Fruit fly (Drosophila melanogaster) whole organism, embryonic: ENCODE data around the gene Vti1b.

Experiments
- Bdp1 ChIP-seq: fragments of 200-800 bp; sonication (Bioruptor generic); optimal IDR thresholded peaks from 3 replicates; lab custom pipeline; 2016; ENCODE audit warnings: missing biosample characterization, missing genetic modification characterization
- CG10366 ChIP-seq: fragments of 200-800 bp; sonication (Bioruptor generic); IDR thresholded peaks from 2 replicates; pipeline ENCODE4 v1.3.6; 2022; ENCODE audit warnings: missing biosample characterization, missing genetic modification characterization
- CG10654 ChIP-seq: fragments of 200-800 bp; sonication (Bioruptor generic); optimal IDR thresholded peaks from 2 replicates; lab custom pipeline; 2016; ENCODE audit warnings: missing biosample characterization, missing genetic modification characterization
- CG10979 ChIP-seq: fragments of 200-800 bp; sonication (Bioruptor generic); optimal IDR thresholded peaks from 2 replicates; lab custom pipeline; 2018; ENCODE audit warnings: missing biosample characterization, mild to moderate bottlenecking, missing genetic modification characterization, moderate library complexity
- CG12104 ChIP-seq: fragments of 200-800 bp; sonication (Bioruptor generic); optimal IDR thresholded peaks from 3 replicates; lab custom pipeline; 2016; ENCODE audit warnings: missing biosample characterization, missing genetic modification characterization
- CG13894 ChIP-seq: fragments of 200-800 bp; sonication (Bioruptor generic); optimal IDR thresholded peaks from 3 replicates; lab custom pipeline; 2018; ENCODE audit warnings: missing biosample characterization, mild to moderate bottlenecking, missing genetic modification characterization, moderate library complexity
- CG14050 ChIP-seq: fragments of 200-800 bp; sonication (Bioruptor generic); IDR thresholded peaks from 3 replicates; pipeline ENCODE4 v1.3.6; 2022; ENCODE audit warnings: missing biosample characterization, missing genetic modification characterization
- CG14965 ChIP-seq: fragments of 200-800 bp; sonication (Bioruptor generic); optimal IDR thresholded peaks from 2 replicates; lab custom pipeline; 2016; ENCODE audit warnings: missing biosample characterization, missing genetic modification characterization, borderline replicate concordance
- CG17186 ChIP-seq: fragments of 200-800 bp; sonication (Bioruptor generic); optimal IDR thresholded peaks from 3 replicates; lab custom pipeline; 2017; ENCODE audit warnings: missing biosample characterization, missing genetic modification reagents, missing genetic modification characterization
- CG30403 ChIP-seq: fragments of 200-800 bp; sonication (Bioruptor generic); optimal IDR thresholded peaks from 3 replicates; lab custom pipeline; 2016; ENCODE audit warnings: missing biosample characterization, missing genetic modification characterization
- CG31388 ChIP-seq: fragments of 200-800 bp; sonication (Bioruptor generic); optimal IDR thresholded peaks from 2 replicates; lab custom pipeline; 2016; ENCODE audit warnings: missing biosample characterization, missing genetic modification characterization
- CG3838 ChIP-seq: fragments of 200-800 bp; sonication (Bioruptor generic); optimal IDR thresholded peaks from 3 replicates; lab custom pipeline; 2016; ENCODE audit warnings: missing biosample characterization, missing genetic modification characterization
- CG4404 ChIP-seq: fragments of 200-800 bp; sonication (Bioruptor generic); IDR thresholded peaks from 2 replicates; pipeline ENCODE4 v1.3.6; 2022; ENCODE audit warnings: missing biosample characterization, missing genetic modification characterization
- CG6175 ChIP-seq: fragments of 200-800 bp; sonication (Bioruptor generic); IDR thresholded peaks from 3 replicates; pipeline ENCODE4 v1.3.6; 2022; ENCODE audit warnings: missing biosample characterization, missing genetic modification characterization
- CG6654 ChIP-seq: fragments of 200-800 bp; sonication (Bioruptor generic); optimal IDR thresholded peaks from 2 replicates; lab custom pipeline; 2017; ENCODE audit warnings: missing biosample characterization, mild to moderate bottlenecking, missing genetic modification characterization
- CG8281 ChIP-seq: fragments of 200-800 bp; sonication (Bioruptor generic); optimal IDR thresholded peaks from 2 replicates; lab custom pipeline; 2018; ENCODE audit warnings: missing biosample characterization, mild to moderate bottlenecking, missing genetic modification characterization, moderate library complexity
- CG8388 ChIP-seq: fragments of 200-800 bp; sonication (Bioruptor generic); optimal IDR thresholded peaks from 2 replicates; lab custom pipeline; 2019; ENCODE audit warnings: missing biosample characterization, mild to moderate bottlenecking, missing genetic modification characterization, moderate library complexity
- CG9727 ChIP-seq: fragments of 200-800 bp; sonication (Bioruptor generic); optimal IDR thresholded peaks from 3 replicates; lab custom pipeline; 2017; ENCODE audit warnings: missing biosample characterization, mild to moderate bottlenecking, missing genetic modification characterization
- CkIIα-i1 ChIP-seq: fragments of 200-800 bp; sonication (Bioruptor generic); IDR thresholded peaks from 2 replicates; pipeline ENCODE4 v1.3.6; 2022; ENCODE audit warnings: missing biosample characterization, missing genetic modification characterization
- CoRest ChIP-seq: fragments of 200-800 bp; sonication (Bioruptor generic); optimal IDR thresholded peaks from 3 replicates; lab custom pipeline; 2018; ENCODE audit warnings: missing biosample characterization, mild to moderate bottlenecking, missing genetic modification characterization, moderate library complexity
- D ChIP-seq, 2 experiments: fragments of 200-800 bp in 1 of 2; fragments of >200 bp in 1 of 2; sonication (Bioruptor generic) in 1 of 2; optimal IDR thresholded peaks; 2 replicates in 1 of 2; 3 replicates in 1 of 2; lab custom pipeline; 2017; ENCODE audit warnings: mild to moderate bottlenecking in 1 of 2, missing biosample characterization in 1 of 2, missing genetic modification characterization in 1 of 2, missing genetic modification reagents in 1 of 2
- Drgx ChIP-seq: fragments of 200-800 bp; sonication (Bioruptor generic); IDR thresholded peaks from 2 replicates; pipeline ENCODE4 v1.3.6; 2022; ENCODE audit warnings: missing biosample characterization, missing genetic modification characterization
- E2f1 ChIP-seq: fragments of 200-800 bp; sonication (Bioruptor generic); IDR thresholded peaks from 2 replicates; pipeline ENCODE4 v1.3.6; 2022; ENCODE audit warnings: missing biosample characterization, missing genetic modification characterization
- Fer1 ChIP-seq: fragments of 200-800 bp; sonication (Bioruptor generic); optimal IDR thresholded peaks from 2 replicates; lab custom pipeline; 2017; ENCODE audit warnings: missing biosample characterization, mild to moderate bottlenecking, missing genetic modification characterization
- HLH4C ChIP-seq: fragments of 200-800 bp; sonication (Bioruptor generic); IDR thresholded peaks from 3 replicates; pipeline ENCODE4 v1.3.6; 2022; ENCODE audit warnings: missing biosample characterization, missing genetic modification characterization; ENCODE audit not compliant: partially characterized antibody
- Hand ChIP-seq: fragments of 200-800 bp; sonication (Bioruptor generic); optimal IDR thresholded peaks from 2 replicates; lab custom pipeline; 2017; ENCODE audit warnings: mild to moderate bottlenecking, missing biosample characterization, missing genetic modification reagents, missing genetic modification characterization
- Lhr ChIP-seq: fragments of 200-800 bp; sonication (Bioruptor generic); optimal IDR thresholded peaks from 3 replicates; lab custom pipeline; 2017; ENCODE audit warnings: mild to moderate bottlenecking, missing biosample characterization, missing genetic modification reagents, missing genetic modification characterization
- Mrtf ChIP-seq: fragments of 200-800 bp; sonication (Bioruptor generic); IDR thresholded peaks from 3 replicates; pipeline ENCODE4 v1.3.6; 2022; ENCODE audit warnings: missing biosample characterization, missing genetic modification characterization
- NC2α ChIP-seq: fragments of 200-800 bp; sonication (Bioruptor generic); optimal IDR thresholded peaks from 2 replicates; lab custom pipeline; 2016; ENCODE audit warnings: missing biosample characterization, missing genetic modification characterization
- NfI ChIP-seq: fragments of 200-800 bp; sonication (Bioruptor generic); optimal IDR thresholded peaks from 3 replicates; lab custom pipeline; 2018; ENCODE audit warnings: missing biosample characterization, mild to moderate bottlenecking, missing genetic modification characterization, moderate library complexity
- Ravus ChIP-seq: fragments of 200-800 bp; sonication (Bioruptor generic); IDR thresholded peaks from 2 replicates; pipeline ENCODE4 v1.3.6; 2022; ENCODE audit warnings: missing biosample characterization, missing genetic modification characterization
- Side ChIP-seq: fragments of 200-800 bp; sonication (Bioruptor generic); optimal IDR thresholded peaks from 2 replicates; lab custom pipeline; 2016; ENCODE audit warnings: missing biosample characterization, missing genetic modification characterization
- ac ChIP-seq: fragments of 200-800 bp; sonication (Bioruptor generic); optimal IDR thresholded peaks from 3 replicates; lab custom pipeline; 2017; ENCODE audit warnings: missing biosample characterization, mild to moderate bottlenecking, missing genetic modification characterization
- bbx ChIP-seq: fragments of 200-800 bp; sonication (Bioruptor generic); IDR thresholded peaks from 2 replicates; pipeline ENCODE4 v1.3.6; 2022; ENCODE audit warnings: missing biosample characterization, missing genetic modification characterization; ENCODE audit not compliant: partially characterized antibody
- br ChIP-seq: fragments of >200 bp; optimal IDR thresholded peaks from 2 replicates; lab custom pipeline; 2017
- bsh ChIP-seq, 2 experiments: fragments of 200-800 bp; sonication (Bioruptor generic); optimal IDR thresholded peaks; 2 replicates each; lab custom pipeline; 2017 to 2018; ENCODE audit warnings: mild to moderate bottlenecking in 2 of 2, missing biosample characterization in 2 of 2, missing genetic modification characterization in 2 of 2, moderate library complexity in 1 of 2
- chif ChIP-seq, 2 experiments: fragments of 200-800 bp; sonication (Bioruptor generic); optimal IDR thresholded peaks; 3 replicates each; lab custom pipeline; 2016; ENCODE audit warnings: missing biosample characterization in 2 of 2, missing genetic modification characterization in 2 of 2
- emc ChIP-seq: fragments of 200-800 bp; sonication (Bioruptor generic); optimal IDR thresholded peaks from 2 replicates; lab custom pipeline; 2016; ENCODE audit warnings: missing biosample characterization, missing genetic modification characterization
- fd3F ChIP-seq: fragments of 200-800 bp; sonication (Bioruptor generic); optimal IDR thresholded peaks from 2 replicates; lab custom pipeline; 2018; ENCODE audit warnings: missing biosample characterization, mild to moderate bottlenecking, missing genetic modification characterization, moderate library complexity
- ftz-f1 ChIP-seq: fragments of 200-800 bp; sonication (Bioruptor generic); optimal IDR thresholded peaks from 2 replicates; lab custom pipeline; 2016; ENCODE audit warnings: missing biosample characterization, missing genetic modification characterization
- gcm2 ChIP-seq: fragments of 200-800 bp; sonication (Bioruptor generic); optimal IDR thresholded peaks from 2 replicates; lab custom pipeline; 2016; ENCODE audit warnings: missing biosample characterization, missing genetic modification characterization
- klu ChIP-seq: fragments of 200-800 bp; sonication (Bioruptor generic); IDR thresholded peaks from 2 replicates; pipeline ENCODE4 v1.3.6; 2022; ENCODE audit warnings: missing biosample characterization, missing genetic modification characterization
- shn ChIP-seq: fragments of 200-800 bp; sonication (Bioruptor generic); optimal IDR thresholded peaks from 3 replicates; lab custom pipeline; 2016; ENCODE audit warnings: missing biosample characterization, missing genetic modification characterization
- sima ChIP-seq: fragments of 200-800 bp; sonication (Bioruptor generic); optimal IDR thresholded peaks from 2 replicates; lab custom pipeline; 2016; ENCODE audit warnings: missing biosample characterization, missing genetic modification characterization
- slp2 ChIP-seq: fragments of 200-800 bp; sonication (Bioruptor generic); optimal IDR thresholded peaks from 2 replicates; lab custom pipeline; 2016; ENCODE audit warnings: missing biosample characterization, missing genetic modification characterization
- tgo ChIP-seq: fragments of 200-800 bp; sonication (Bioruptor generic); IDR thresholded peaks from 3 replicates; pipeline ENCODE4 v1.3.6; 2022; ENCODE audit warnings: missing biosample characterization, missing genetic modification characterization
- unc-4 ChIP-seq: fragments of 200-800 bp; sonication (Bioruptor generic); IDR thresholded peaks from 2 replicates; pipeline ENCODE4 v1.3.6; 2022; ENCODE audit warnings: missing biosample characterization, missing genetic modification characterization; ENCODE audit not compliant: partially characterized antibody
- zfh1 ChIP-seq: fragments of 200-800 bp; sonication (Bioruptor generic); IDR thresholded peaks from 3 replicates; pipeline ENCODE4 v1.3.6; 2022; ENCODE audit warnings: missing biosample characterization, missing genetic modification characterization

Gene Vti1b

DNA sequence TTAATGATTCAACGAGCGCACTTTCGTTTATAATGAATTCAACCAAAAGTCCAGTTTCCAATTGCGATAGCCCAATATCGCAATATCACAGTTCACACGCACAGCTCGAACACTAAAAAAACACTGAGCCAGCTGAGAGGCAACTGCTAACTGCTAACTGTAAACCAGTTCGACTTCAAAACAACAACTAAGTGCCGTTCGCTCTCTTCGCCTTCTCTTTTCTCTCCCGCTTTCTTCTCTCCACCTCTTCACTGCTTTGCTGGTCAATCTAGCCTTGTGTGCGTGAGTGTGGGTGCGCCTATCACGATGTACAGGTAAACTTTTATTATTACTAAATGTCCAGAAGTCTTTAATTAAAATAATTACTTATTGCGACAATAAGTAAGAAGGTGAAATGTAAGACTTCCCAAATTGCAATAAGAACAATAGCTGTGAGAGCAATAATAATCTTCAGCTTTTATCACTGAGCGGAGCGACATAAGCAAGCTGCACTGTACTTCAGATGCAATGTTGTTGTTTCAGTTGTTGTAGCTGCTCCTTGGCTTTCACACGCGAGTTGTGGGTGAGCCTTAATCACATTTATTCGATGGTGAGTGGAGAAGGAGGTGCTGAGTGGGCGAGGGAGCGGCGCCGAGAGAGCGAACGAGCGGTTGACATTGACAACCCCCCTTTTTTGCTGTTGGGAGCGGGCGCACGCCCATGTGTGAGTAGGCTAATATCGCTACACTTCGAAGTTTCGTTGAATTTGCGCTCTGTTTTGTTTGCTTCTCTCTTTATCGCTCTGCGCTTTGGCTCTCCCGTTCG lies at the start of gene Vti1b (continued):
- peak; percentile 61 for TF ChIP-seq CG14965 (GFP tag; lab: Kevin White, UChicago)
- peak; percentile 73 for TF ChIP-seq Lhr (GFP tag; lab: Kevin White, UChicago)
- TF ChIP-seq CG30403 (GFP tag; lab: Kevin White, UChicago): peak; percentile 95
- TF ChIP-seq ftz-f1 (GFP tag; lab: Kevin White, UChicago): peak; percentile 93
- no peak for TF ChIP-seq bbx
- TF ChIP-seq sima (GFP tag; lab: Kevin White, UChicago): no peak
- TF ChIP-seq br (lab: Kevin White, UChicago): no peak
- TF ChIP-seq Drgx (GFP tag; lab: Robert Waterston, UW): peak; percentile 96
- peak; percentile 93 to 97 for TF ChIP-seq chif (GFP tag; optimal IDR thresholded peaks at IDR 0.05; lab: Kevin White, UChicago)
- peak; percentile 84 for TF ChIP-seq fd3F
- peak; percentile 80; the same call in 2 of the 3 replicates for TF ChIP-seq CG6175 (GFP tag; lab: Robert Waterston, UW)
- TF ChIP-seq CG10979: peak; percentile 94
- peak; percentile 88 for TF ChIP-seq CG12104 (GFP tag; lab: Kevin White, UChicago)
- peak; percentile 90 for TF ChIP-seq E2f1 (GFP tag; lab: Robert Waterston, UW)
- no peak for TF ChIP-seq unc-4
- TF ChIP-seq CoRest (tag; lab: Kevin White, UChicago): peak; percentile 95
- TF ChIP-seq CG3838 (GFP tag; lab: Kevin White, UChicago): peak; percentile 89
- peak; percentile 85 for TF ChIP-seq CG4404 (GFP tag; lab: Robert Waterston, UW)
- TF ChIP-seq Side (GFP tag; lab: Kevin White, UChicago): peak; percentile 88
- TF ChIP-seq CG13894: peak; percentile 33
- TF ChIP-seq CG9727: peak; percentile 95
- TF ChIP-seq CG8388 (GFP tag; lab: Kevin White, UChicago): peak; percentile 92
- TF ChIP-seq shn (GFP tag; lab: Kevin White, UChicago): peak; percentile 92
- peak; percentile 85 for TF ChIP-seq Mrtf (GFP tag; lab: Robert Waterston, UW)
- TF ChIP-seq klu (GFP tag; lab: Robert Waterston, UW): peak; percentile 93
- TF ChIP-seq CG10366: peak; percentile 94
- TF ChIP-seq NfI (GFP tag; lab: Kevin White, UChicago): peak; percentile 95
- TF ChIP-seq CG8281 (tag; lab: Kevin White, UChicago): peak; percentile 74
- peak; percentile 82 for TF ChIP-seq Ravus (GFP tag; lab: Robert Waterston, UW)
- TF ChIP-seq NC2α: peak; percentile 89
- TF ChIP-seq CG6654 (GFP tag; lab: Kevin White, UChicago): peak; percentile 81
- TF ChIP-seq ac (GFP tag; lab: Kevin White, UChicago): peak; percentile 74
- TF ChIP-seq CG10654 (GFP tag; lab: Kevin White, UChicago): peak; percentile 90
- peak; percentile 83 for TF ChIP-seq CG31388
- TF ChIP-seq Bdp1 (GFP tag; lab: Kevin White, UChicago): peak; percentile 82
- peak; percentile 68; the same call in 1 of the 2 replicates for TF ChIP-seq CkIIα-i1 (GFP tag; lab: Robert Waterston, UW)
- TF ChIP-seq Fer1 (GFP tag; lab: Kevin White, UChicago): peak; percentile 93
- peak; percentile 91 to 98 for TF ChIP-seq bsh (GFP tag; optimal IDR thresholded peaks at IDR 0.05; lab: Kevin White, UChicago)
- TF ChIP-seq tgo (GFP tag; lab: Robert Waterston, UW): peak; percentile 94
- TF ChIP-seq CG17186 (GFP tag; lab: Kevin White, UChicago): peak; percentile 75
- peak; percentile 93 for TF ChIP-seq slp2 (GFP tag; lab: Kevin White, UChicago)
- peak; percentile 87 for TF ChIP-seq emc (GFP tag; lab: Kevin White, UChicago)
- peak; percentile 91 for TF ChIP-seq gcm2 (GFP tag; lab: Kevin White, UChicago)
- peak; percentile 35; the same call in 1 of the 3 replicates for TF ChIP-seq HLH4C (GFP tag; lab: Robert Waterston, UW)
- peak; percentile 92 for TF ChIP-seq zfh1 (GFP tag; lab: Robert Waterston, UW)
- peak; percentile 90 for TF ChIP-seq CG14050 (GFP tag; lab: Robert Waterston, UW)
- peak; percentile 82 for TF ChIP-seq Hand (GFP tag; lab: Kevin White, UChicago)
- TF ChIP-seq D (optimal IDR thresholded peaks at IDR 0.05; lab: Kevin White, UChicago): peak; percentile 15
- TF ChIP-seq D (GFP tag; optimal IDR thresholded peaks at IDR 0.05; lab: Kevin White, UChicago): peak; percentile 94
